Worm (Caenorhabditis elegans) whole organism, L3 larva: Measurements from ENCODE around the gene npr-16.

ENCODE experiments used
- R02D3.7 ChIP-seq: fragments of 150-350 bp; optimal IDR thresholded peaks from 2 replicates; lab custom pipeline; 2014; ENCODE audit warnings: missing biosample characterization, missing genetic modification characterization
- ZK546.5 ChIP-seq: sonication (generic microtip); optimal IDR thresholded peaks from 2 replicates; lab custom pipeline; 2017; ENCODE audit warnings: missing biosample characterization, missing genetic modification characterization
- aly-2 ChIP-seq: fragments of 150-350 bp; optimal IDR thresholded peaks from 2 replicates; lab custom pipeline; 2014; ENCODE audit warnings: missing biosample characterization, missing genetic modification characterization
- ama-1 ChIP-seq: fragments of 150-350 bp; optimal IDR thresholded peaks from 2 replicates; lab custom pipeline; 2018
- ceh-28 ChIP-seq: fragments of 150-350 bp; optimal IDR thresholded peaks from 2 replicates; lab custom pipeline; 2014; ENCODE audit warnings: missing biosample characterization, missing genetic modification reagents, missing genetic modification characterization
- ceh-82 ChIP-seq: fragments of 150-350 bp; optimal IDR thresholded peaks from 2 replicates; lab custom pipeline; 2014; ENCODE audit warnings: missing biosample characterization, missing genetic modification characterization
- ceh-9 ChIP-seq: sonication (generic microtip); optimal IDR thresholded peaks from 2 replicates; lab custom pipeline; 2018; ENCODE audit warnings: missing biosample characterization, missing genetic modification characterization
- daf-12 ChIP-seq: fragments of 150-350 bp; optimal IDR thresholded peaks from 2 replicates; lab custom pipeline; 2014; ENCODE audit warnings: missing biosample characterization, missing genetic modification reagents, missing genetic modification characterization
- egl-5 ChIP-seq: fragments of 150-350 bp; optimal IDR thresholded peaks from 2 replicates; lab custom pipeline; 2017; ENCODE audit warnings: missing biosample characterization, missing genetic modification reagents, missing genetic modification characterization, inconsistent platforms
- elt-2 ChIP-seq: sonication (generic microtip); optimal IDR thresholded peaks from 2 replicates; lab custom pipeline; 2016; ENCODE audit warnings: missing genetic modification reagents, mild to moderate bottlenecking, missing genetic modification characterization, missing compliant biosample characterization
- elt-3 ChIP-seq, 3 experiments: fragments of 150-350 bp in 1 of 3; sonication (generic microtip) in 2 of 3; optimal IDR thresholded peaks; 2 replicates in 2 of 3; 4 replicates in 1 of 3; lab custom pipeline; 2014 to 2017; ENCODE audit warnings: missing biosample characterization in 3 of 3, missing genetic modification characterization in 3 of 3
- fkh-10 ChIP-seq: sonication (generic microtip); optimal IDR thresholded peaks from 2 replicates; lab custom pipeline; 2017; ENCODE audit warnings: missing biosample characterization, missing genetic modification reagents, missing genetic modification characterization
- fkh-2 ChIP-seq: fragments of 150-350 bp; optimal IDR thresholded peaks from 2 replicates; lab custom pipeline; 2014; ENCODE audit warnings: missing biosample characterization, missing genetic modification reagents, missing genetic modification characterization
- hmg-11 ChIP-seq: sonication (generic microtip); optimal IDR thresholded peaks from 2 replicates; lab custom pipeline; 2016; ENCODE audit warnings: missing genetic modification characterization, missing compliant biosample characterization
- jun-1 ChIP-seq: fragments of 150-350 bp; optimal IDR thresholded peaks from 2 replicates; lab custom pipeline; 2014; ENCODE audit warnings: missing biosample characterization, missing genetic modification reagents, missing genetic modification characterization
- lin-15B ChIP-seq: fragments of 150-350 bp; optimal IDR thresholded peaks from 2 replicates; lab custom pipeline; 2014; ENCODE audit warnings: missing biosample characterization, missing genetic modification characterization
- lin-39 ChIP-seq: fragments of 150-350 bp; optimal IDR thresholded peaks from 2 replicates; lab custom pipeline; 2018; ENCODE audit warnings: missing biosample characterization, missing genetic modification reagents, missing genetic modification characterization
- lsy-12 ChIP-seq: sonication (generic microtip); optimal IDR thresholded peaks from 2 replicates; lab custom pipeline; 2016; ENCODE audit warnings: mild to moderate bottlenecking, missing genetic modification characterization, missing compliant biosample characterization
- mml-1 ChIP-seq: fragments of 150-350 bp; sonication (generic microtip); optimal IDR thresholded peaks from 3 replicates; lab custom pipeline; 2014; ENCODE audit warnings: missing biosample characterization, missing genetic modification characterization
- nfya-1 ChIP-seq: sonication (generic microtip); optimal IDR thresholded peaks from 2 replicates; lab custom pipeline; 2017; ENCODE audit warnings: missing genetic modification characterization, mild to moderate bottlenecking, missing compliant biosample characterization, antibody characterized with exemption, moderate library complexity; ENCODE audit not compliant: insufficient read depth
- nhr-23 ChIP-seq: fragments of 150-350 bp; optimal IDR thresholded peaks from 2 replicates; lab custom pipeline; 2014; ENCODE audit warnings: missing biosample characterization, missing genetic modification reagents, missing genetic modification characterization
- nhr-237 ChIP-seq: fragments of 150-350 bp; optimal IDR thresholded peaks from 2 replicates; lab custom pipeline; 2014; ENCODE audit warnings: missing biosample characterization, missing genetic modification characterization
- nhr-25 ChIP-seq: sonication (generic microtip); optimal IDR thresholded peaks from 2 replicates; lab custom pipeline; 2017; ENCODE audit warnings: missing biosample characterization, missing genetic modification characterization
- nhr-28 ChIP-seq: fragments of 150-350 bp; optimal IDR thresholded peaks from 2 replicates; lab custom pipeline; 2014; ENCODE audit warnings: missing biosample characterization, missing genetic modification characterization
- nhr-43 ChIP-seq: sonication (generic microtip); optimal IDR thresholded peaks from 2 replicates; lab custom pipeline; 2016; ENCODE audit warnings: mild to moderate bottlenecking, missing genetic modification characterization, missing compliant biosample characterization; ENCODE audit not compliant: poor library complexity, severe bottlenecking
- nhr-67 ChIP-seq: fragments of 150-350 bp; optimal IDR thresholded peaks from 2 replicates; lab custom pipeline; 2014; ENCODE audit warnings: missing biosample characterization, missing genetic modification characterization
- nhr-76 ChIP-seq: fragments of 150-350 bp; sonication (generic microtip); optimal IDR thresholded peaks from 5 replicates; lab custom pipeline; 2014; ENCODE audit warnings: missing biosample characterization, missing genetic modification characterization
- pha-4 ChIP-seq: fragments of 150-350 bp; optimal IDR thresholded peaks from 2 replicates; lab custom pipeline; 2014; ENCODE audit warnings: missing biosample characterization, missing genetic modification reagents, missing genetic modification characterization
- pqm-1 ChIP-seq: fragments of 150-350 bp; optimal IDR thresholded peaks from 2 replicates; lab custom pipeline; 2017; ENCODE audit warnings: missing biosample characterization, missing genetic modification characterization, inconsistent platforms
- sea-2 ChIP-seq: fragments of 150-350 bp; sonication (generic microtip); optimal IDR thresholded peaks from 4 replicates; lab custom pipeline; 2014; ENCODE audit warnings: missing biosample characterization, missing genetic modification reagents, missing genetic modification characterization
- skn-1 ChIP-seq: fragments of 150-350 bp; optimal IDR thresholded peaks from 2 replicates; lab custom pipeline; 2014; ENCODE audit warnings: missing biosample characterization, missing genetic modification characterization
- snpc-4 ChIP-seq: fragments of 150-350 bp; optimal IDR thresholded peaks from 2 replicates; lab custom pipeline; 2014; ENCODE audit warnings: missing biosample characterization, missing genetic modification characterization
- tbx-2 ChIP-seq: sonication (generic microtip); optimal IDR thresholded peaks from 2 replicates; lab custom pipeline; 2016; ENCODE audit warnings: mild to moderate bottlenecking, missing genetic modification characterization, missing compliant biosample characterization
- unc-39 ChIP-seq: sonication (generic microtip); optimal IDR thresholded peaks from 4 replicates; lab custom pipeline; 2017; ENCODE audit warnings: missing biosample characterization, missing genetic modification characterization
- unc-62 ChIP-seq: fragments of 150-350 bp; sonication (generic microtip); optimal IDR thresholded peaks from 4 replicates; lab custom pipeline; 2014; ENCODE audit warnings: missing biosample characterization, missing genetic modification reagents, missing genetic modification characterization
- zag-1 ChIP-seq: fragments of 150-350 bp; optimal IDR thresholded peaks from 2 replicates; lab custom pipeline; 2014; ENCODE audit warnings: missing biosample characterization, missing genetic modification characterization
- ztf-11 ChIP-seq: fragments of 150-350 bp; optimal IDR thresholded peaks from 2 replicates; lab custom pipeline; 2014; ENCODE audit warnings: missing biosample characterization, missing genetic modification characterization
- ztf-4 ChIP-seq: fragments of 150-350 bp; optimal IDR thresholded peaks from 2 replicates; lab custom pipeline; 2014; ENCODE audit warnings: missing biosample characterization, missing genetic modification characterization

npr-16 gene

ce11 chrX:3535505-3535904, 16.9 kb downstream of the npr-16 start:
- no peak for TF ChIP-seq nhr-25 (tag; lab: Kevin White, UChicago)
- no peak for TF ChIP-seq ama-1
- no peak for TF ChIP-seq lsy-12 (tag; lab: Kevin White, UChicago)
- TF ChIP-seq lin-15B (tag; lab: Kevin White, UChicago): no peak
- TF ChIP-seq nhr-23 (tag; lab: Kevin White, UChicago): no peak
- TF ChIP-seq hmg-11 (tag; lab: Kevin White, UChicago): peak; percentile 30
- TF ChIP-seq unc-39 (tag; lab: Kevin White, UChicago): no peak
- no peak for TF ChIP-seq fkh-10
- peak; percentile 25 for TF ChIP-seq nfya-1
- peak; percentile 19 for TF ChIP-seq lin-39 (tag; lab: Kevin White, UChicago)
- TF ChIP-seq elt-3 (tag; optimal IDR thresholded peaks at IDR 0.05; lab: Kevin White, UChicago): no peak
- TF ChIP-seq ceh-9 (tag; lab: Kevin White, UChicago): no peak
- TF ChIP-seq ztf-11: no peak
- TF ChIP-seq nhr-43 (tag; lab: Kevin White, UChicago): no peak

ce11 chrX:3536302-3537251, 18.0 kb downstream of the npr-16 start:
- TF ChIP-seq lsy-12 (tag; lab: Kevin White, UChicago) (no peak), zag-1 (tag; lab: Kevin White, UChicago) (no peak), egl-5 (no peak), nfya-1 (no peak), pha-4 (no peak), elt-3 (tag; optimal IDR thresholded peaks at IDR 0.05; lab: Kevin White, UChicago) (no peak), fkh-2 (no peak), jun-1 (tag; lab: Kevin White, UChicago) (no peak), lin-15B (tag; lab: Kevin White, UChicago) (no peak), ZK546.5 (no peak), daf-12 (no peak), lin-39 (tag; lab: Kevin White, UChicago) (no peak), ceh-28 (tag; lab: Kevin White, UChicago) (no peak), ama-1 (no peak), hmg-11 (tag; lab: Kevin White, UChicago) (no peak), unc-62 (GFP tag; lab: Kevin White, UChicago) (no peak), nhr-23 (tag; lab: Kevin White, UChicago) (no peak), elt-2 (tag; lab: Kevin White, UChicago) (no peak), nhr-67 (tag; lab: Kevin White, UChicago) (no peak)

ce11 chrX:3537335-3537734, 18.7 kb downstream of the npr-16 start, which contains the start of gene gyg-1:
Gene gyg-1, plus strand, starts transcription at chrX:3537635.
- TF ChIP-seq pha-4 (peak; percentile 12), nhr-76 (tag; lab: Kevin White, UChicago) (no peak)

ce11 chrX:3538067-3538466, 19.5 kb downstream of the npr-16 start:
- TF ChIP-seq nhr-43 (tag; lab: Kevin White, UChicago) (no peak), ceh-82 (tag; lab: Kevin White, UChicago) (no peak), nhr-25 (tag; lab: Kevin White, UChicago) (no peak), egl-5 (no peak), unc-62 (GFP tag; lab: Kevin White, UChicago) (no peak), aly-2 (tag; lab: Kevin White, UChicago) (no peak), nhr-28 (tag; lab: Kevin White, UChicago) (no peak), elt-3 (tag; optimal IDR thresholded peaks at IDR 0.05; lab: Kevin White, UChicago) (no peak), tbx-2 (tag; lab: Kevin White, UChicago) (no peak)

- TF ChIP-seq snpc-4 (tag; lab: Kevin White, UChicago) (peak; percentile 18), ceh-82 (tag; lab: Kevin White, UChicago) (no peak), lin-39 (tag; lab: Kevin White, UChicago) (peak; percentile 86), ama-1 (peak; percentile 61), fkh-2 (no peak), daf-12 (no peak), R02D3.7 (tag; lab: Kevin White, UChicago) (no peak), tbx-2 (tag; lab: Kevin White, UChicago) (no peak), hmg-11 (tag; lab: Kevin White, UChicago) (peak; percentile 34), pha-4 (peak; percentile 58), lin-15B (tag; lab: Kevin White, UChicago) (no peak), sea-2 (GFP tag; lab: Kevin White, UChicago) (no peak), nhr-237 (no peak), ceh-28 (tag; lab: Kevin White, UChicago) (no peak), nhr-23 (tag; lab: Kevin White, UChicago) (peak; percentile 62), skn-1 (tag; lab: Kevin White, UChicago) (no peak), nhr-28 (tag; lab: Kevin White, UChicago) (no peak), elt-2 (tag; lab: Kevin White, UChicago) (peak; percentile 12), nhr-67 (tag; lab: Kevin White, UChicago) (no peak), pqm-1 (tag; lab: Kevin White, UChicago) (no peak), egl-5 (peak; percentile 61), nhr-76 (tag; lab: Kevin White, UChicago) (no peak), nfya-1 (peak; percentile 55), nhr-25 (tag; lab: Kevin White, UChicago) (peak; percentile 72), unc-39 (tag; lab: Kevin White, UChicago) (no peak), ztf-11 (no peak), mml-1 (no peak), ztf-4 (tag; lab: Kevin White, UChicago) (no peak)
Measured at ce11 chrX:3540861-3541260, 22.3 kb downstream of the npr-16 start.
